Fruit fly (Drosophila melanogaster): Measurements from ENCODE around the gene Nuf2.

Nuf2 gene

DNA sequence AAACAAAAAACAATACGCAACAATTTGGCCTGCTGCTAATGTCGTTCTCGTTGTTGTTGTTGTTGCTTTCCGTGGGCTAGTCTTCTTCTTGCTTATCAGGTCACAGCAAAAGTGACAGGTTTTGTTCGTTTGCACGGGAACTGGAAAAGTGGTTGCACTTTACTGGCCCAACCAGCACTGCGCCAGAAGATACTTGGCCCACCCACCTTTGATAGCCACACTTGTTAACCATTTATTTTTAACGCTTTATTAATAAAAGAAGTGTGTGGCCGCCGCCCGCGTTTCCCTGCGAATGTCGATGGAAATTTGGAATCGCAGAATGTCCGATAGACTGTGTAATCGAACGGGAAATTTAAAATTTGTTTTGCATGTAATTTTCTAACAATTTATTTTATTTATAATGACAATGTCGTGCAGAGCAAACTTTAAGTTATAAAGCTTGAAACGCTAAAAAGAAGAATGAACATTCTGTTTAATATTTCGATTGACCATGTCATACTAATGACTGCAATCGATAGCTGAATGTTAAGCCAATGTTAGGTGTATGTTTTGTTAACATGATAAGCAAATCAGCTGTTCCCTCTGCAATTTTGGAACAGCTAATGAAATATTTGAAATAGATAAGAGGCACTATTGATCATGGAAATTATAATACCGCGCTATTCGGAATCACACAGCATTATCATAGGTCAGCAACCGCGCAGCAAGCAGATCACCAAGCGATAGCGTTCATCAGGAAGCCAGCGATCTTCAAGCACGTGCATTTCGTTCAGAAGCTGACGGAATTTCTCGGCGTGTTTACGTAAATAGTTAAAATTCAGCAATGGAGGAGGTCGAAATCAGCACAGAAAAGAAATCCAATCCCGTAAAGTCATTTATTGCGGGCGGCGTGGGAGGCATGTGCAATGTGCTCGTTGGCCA is 38.4 kb downstream of the Nuf2 start, which contains the start of the genes CG31908 and MME1 (continued):
- TF ChIP-seq ham (GFP tag; IDR thresholded peaks at IDR 0.05) (no peak), CG18476 (GFP tag; optimal IDR thresholded peaks at IDR 0.05) (peak; percentile 30), pho (GFP tag; optimal IDR thresholded peaks at IDR 0.05) (peak; percentile 52), CG2116 (GFP tag; optimal IDR thresholded peaks at IDR 0.05) (peak; percentile 91), Sry-δ (GFP tag; optimal IDR thresholded peaks at IDR 0.05) (peak; percentile 56), CG3281 (GFP tag; optimal IDR thresholded peaks at IDR 0.05) (peak; percentile 15), CG17612 (GFP tag; IDR thresholded peaks at IDR 0.05) (no peak), pzg (GFP tag; optimal IDR thresholded peaks at IDR 0.05) (peak; percentile 56), Chrac-16 (GFP tag; optimal IDR thresholded peaks at IDR 0.05) (peak; percentile 16), CG9609 (GFP tag; optimal IDR thresholded peaks at IDR 0.05) (peak; percentile 27), ato (GFP tag; IDR thresholded peaks at IDR 0.05; ENCODE audit: partially characterized antibody) (peak; percentile 75; the same call in 1 of the 2 replicates), Bgb (GFP tag; IDR thresholded peaks at IDR 0.05; ENCODE audit: partially characterized antibody) (peak; percentile 79), lab (GFP tag; optimal IDR thresholded peaks at IDR 0.05) (peak; percentile 20), CG16813 (GFP tag; IDR thresholded peaks at IDR 0.05; ENCODE audit: partially characterized antibody) (peak; percentile 75), CG18262 (tag; optimal IDR thresholded peaks at IDR 0.05) (peak; percentile 3), zen (tag; optimal IDR thresholded peaks at IDR 0.05) (peak; percentile 62), CG32532 (GFP tag; IDR thresholded peaks at IDR 0.05) (peak; percentile 45; the same call in 1 of the 2 replicates), GATAe (GFP tag; conservative IDR thresholded peaks at IDR 0.05) (no peak), amos (GFP tag; IDR thresholded peaks at IDR 0.05; ENCODE audit: partially characterized antibody) (peak; percentile 60), CG17361 (GFP tag; IDR thresholded peaks at IDR 0.05) (0 out of 3 replicates have a peak, but pooled peaks have one; percentile 21), twi (tag; optimal IDR thresholded peaks at IDR 0.05) (no peak), CG7271 (tag; optimal IDR thresholded peaks at IDR 0.05) (no peak), kni (GFP tag; optimal IDR thresholded peaks at IDR 0.05) (no peak), E2f2 (GFP tag; IDR thresholded peaks at IDR 0.05) (peak; percentile 67), CG5953 (GFP tag; IDR thresholded peaks at IDR 0.05) (no peak), unpg (GFP tag; optimal IDR thresholded peaks at IDR 0.05) (peak; percentile 12), bowl (GFP tag; IDR thresholded peaks at IDR 0.05) (no peak), HmgZ (tag; optimal IDR thresholded peaks at IDR 0.05) (peak; percentile 28), bab2 (GFP tag; optimal IDR thresholded peaks at IDR 0.05) (peak; percentile 30), Opbp (GFP tag; IDR thresholded peaks at IDR 0.05; ENCODE audit: partially characterized antibody) (peak; percentile 43; the same call in 2 of the 3 replicates), BtbVII (GFP tag; optimal IDR thresholded peaks at IDR 0.05) (no peak), CG34376 (GFP tag; optimal IDR thresholded peaks at IDR 0.05) (peak; percentile 69), CG4424 (GFP tag; optimal IDR thresholded peaks at IDR 0.05) (peak; percentile 4), CG12659 (GFP tag; optimal IDR thresholded peaks at IDR 0.05) (peak; percentile 56), Trl (optimal IDR thresholded peaks at IDR 0.05) (no peak), Trl (GFP tag; optimal IDR thresholded peaks at IDR 0.05) (peak; percentile 25), Dip3 (GFP tag; optimal IDR thresholded peaks at IDR 0.05) (peak; percentile 43), CG4328 (GFP tag; optimal IDR thresholded peaks at IDR 0.05) (no peak), grau (tag; optimal IDR thresholded peaks at IDR 0.05) (no peak), H2.0 (GFP tag; IDR thresholded peaks at IDR 0.05) (no peak), CG13775 (GFP tag; optimal IDR thresholded peaks at IDR 0.05) (peak; percentile 41), CG17385 (GFP tag; optimal IDR thresholded peaks at IDR 0.05) (peak; percentile 99), knrl (GFP tag; IDR thresholded peaks at IDR 0.05; ENCODE audit: partially characterized antibody) (peak; percentile 67), CG8290 (GFP tag; optimal IDR thresholded peaks at IDR 0.05) (no peak), CG8290 (tag; optimal IDR thresholded peaks at IDR 0.05) (peak in 1 of 2 experiments; percentile 3), CG2129 (GFP tag; IDR thresholded peaks at IDR 0.05; ENCODE audit: partially characterized antibody) (0 out of 2 replicates have a peak, but pooled peaks have one; percentile 34), CG7928 (GFP tag; optimal IDR thresholded peaks at IDR 0.05) (no peak), nmo (GFP tag; optimal IDR thresholded peaks at IDR 0.05) (peak; percentile 41)

Data from whole organism, embryonic.